Fruit fly (Drosophila melanogaster): ENCODE measurements around the gene CG14676.

- TF ChIP-seq psq (optimal IDR thresholded peaks at IDR 0.05) = no peak
- TF ChIP-seq h (optimal IDR thresholded peaks at IDR 0.05) = no peak
- TF ChIP-seq insv (optimal IDR thresholded peaks at IDR 0.05) = no peak
These were observed 6.2 kb upstream of the CG14676 start, which contains the start of gene CG1213 for dm6 chr3R:5840870-5841269.
